Fruit fly (Drosophila melanogaster): Measurements from ENCODE around the gene ctp.

Gene ctp

DNA sequence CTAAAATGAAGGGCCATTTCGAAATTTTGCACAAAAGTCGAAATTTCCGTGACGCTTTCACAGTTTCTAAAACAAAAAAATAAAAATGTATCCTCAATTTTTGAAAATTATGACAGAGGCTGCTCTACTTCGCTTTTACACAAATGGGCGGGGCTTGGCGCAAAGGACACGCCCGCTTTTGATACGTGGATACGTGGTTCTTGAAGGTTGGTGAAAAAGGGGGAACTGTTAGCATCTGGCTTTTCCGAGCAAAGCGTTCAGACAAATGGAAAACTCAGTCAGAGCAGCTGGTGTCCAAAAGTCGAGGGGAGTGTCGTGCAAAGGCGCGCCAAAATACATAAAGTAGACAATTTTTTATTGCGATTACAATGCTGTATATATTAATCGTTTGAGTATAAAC is 42.8 kb upstream of the ctp start, which contains the start of gene CG3062:
Gene CG3062 (minus strand): TSS at position 101 of the 400 bp plus-strand sequence.
- TF ChIP-seq dmrt93B (GFP tag; optimal IDR thresholded peaks at IDR 0.05) (no peak), Myc (optimal IDR thresholded peaks at IDR 0.05) (no peak), woc (GFP tag; optimal IDR thresholded peaks at IDR 0.05) (no peak), pan (optimal IDR thresholded peaks at IDR 0.05) (no peak), br (GFP tag; optimal IDR thresholded peaks at IDR 0.05) (no peak), psq (GFP tag; optimal IDR thresholded peaks at IDR 0.05) (no peak)

DNA sequence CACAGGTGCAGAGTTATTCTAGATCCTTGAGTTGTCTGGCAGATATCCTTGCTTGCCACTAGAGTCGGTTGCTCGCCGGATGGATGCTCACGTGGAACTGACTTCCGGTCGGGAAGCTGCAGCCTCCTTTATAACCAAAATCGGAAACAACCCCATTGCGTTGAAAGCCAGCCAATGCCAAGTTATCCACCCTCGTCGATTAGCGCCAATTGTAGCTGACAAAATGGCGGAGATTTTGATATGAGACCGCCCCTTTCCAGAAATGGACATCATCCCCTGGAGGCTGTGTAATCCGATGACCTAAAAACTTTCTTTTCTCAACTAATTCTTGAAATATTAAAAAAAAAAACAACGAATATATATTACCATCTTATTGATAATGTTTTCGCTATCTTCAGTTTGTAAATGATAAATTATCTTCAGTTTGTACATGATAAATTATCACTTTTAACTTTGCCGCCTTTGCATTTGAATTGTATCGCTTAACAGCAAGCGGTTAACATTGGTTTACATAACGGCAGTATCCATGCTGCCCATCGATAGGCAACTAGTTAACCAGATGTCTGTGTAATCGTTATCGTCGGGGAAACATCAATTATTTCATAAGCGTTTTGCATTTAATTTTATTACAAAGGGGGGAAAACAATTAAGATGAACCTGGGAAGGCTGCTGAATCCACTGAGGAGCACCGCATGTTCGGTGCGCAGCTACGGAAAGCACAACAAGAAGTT is 40.1 kb upstream of the ctp start, which contains the start of the genes HLH4C and mRpL30:
Gene HLH4C (minus strand): TSS at position 99 of the 731 bp plus-strand sequence.
Gene mRpL30 (plus strand): TSS at position 556 of the 731 bp plus-strand sequence.
- no peak for TF ChIP-seq Hr78 (GFP tag; optimal IDR thresholded peaks at IDR 0.05)
- no peak for TF ChIP-seq h (GFP tag; optimal IDR thresholded peaks at IDR 0.05)
- TF ChIP-seq Vsx2 (GFP tag; optimal IDR thresholded peaks at IDR 0.05; ENCODE audit: partially characterized antibody), result no peak
- TF ChIP-seq lola (GFP tag; optimal IDR thresholded peaks at IDR 0.05), result no peak
- TF ChIP-seq tai (GFP tag; optimal IDR thresholded peaks at IDR 0.05), result no peak
- TF ChIP-seq psq (GFP tag; optimal IDR thresholded peaks at IDR 0.05), result no peak
- no peak for TF ChIP-seq fru (GFP tag; optimal IDR thresholded peaks at IDR 0.05)

DNA sequence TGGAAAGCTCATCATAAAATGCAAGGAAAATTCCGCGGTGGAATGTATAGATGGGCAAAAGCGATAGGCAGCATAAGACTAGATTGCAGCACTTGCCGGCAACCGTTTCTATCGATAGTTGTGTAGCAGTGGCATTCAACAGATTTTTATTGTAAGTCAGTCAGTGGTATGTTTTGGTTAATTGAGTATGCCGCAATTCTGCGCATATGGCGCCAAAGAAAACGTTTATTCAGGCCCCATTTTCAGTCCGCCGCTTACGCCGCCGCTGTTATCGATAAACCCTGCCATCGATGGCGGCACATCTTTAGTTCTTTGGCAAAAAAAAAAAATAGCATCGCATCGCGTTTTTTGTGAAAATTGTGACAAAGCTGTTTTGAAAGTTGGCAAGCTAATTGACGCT is 37.8 kb upstream of the ctp start, which contains the start of the genes Cbp80 and Torsin:
Gene Cbp80 (plus strand): TSS at position 265 of the 400 bp plus-strand sequence.
Gene Torsin (minus strand): TSS at position 282 of the 400 bp plus-strand sequence.
- no peak for TF ChIP-seq Mio (GFP tag; optimal IDR thresholded peaks at IDR 0.05)
- peak; percentile 54 for TF ChIP-seq rgr (GFP tag; optimal IDR thresholded peaks at IDR 0.05)

DNA sequence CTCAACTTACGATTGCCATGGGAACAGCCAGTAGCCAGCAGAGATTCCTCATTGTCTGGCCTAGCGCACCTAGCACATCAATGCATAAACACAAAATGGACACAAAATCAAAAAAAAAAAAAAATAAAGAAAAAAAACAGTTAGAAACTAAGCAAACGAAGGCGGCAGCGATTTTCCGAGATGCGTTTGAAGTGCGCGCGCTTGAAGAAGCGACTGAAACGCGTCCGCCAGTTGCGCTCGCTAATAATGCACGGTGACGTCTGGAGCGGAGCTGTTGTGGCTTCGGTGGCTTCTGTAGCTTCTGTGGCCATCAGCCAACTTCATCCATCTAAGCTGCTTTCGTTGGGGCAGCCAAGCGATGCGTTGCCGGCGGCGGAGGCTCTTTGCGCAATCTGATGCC is 33.2 kb upstream of the ctp start, which contains the start of gene CG15473:
Gene CG15473 (minus strand): TSS at position 101 of the 400 bp plus-strand sequence.
- TF ChIP-seq Rel (GFP tag; optimal IDR thresholded peaks at IDR 0.05), result no peak
- TF ChIP-seq Rel (tag; optimal IDR thresholded peaks at IDR 0.05), result no peak
- TF ChIP-seq sage (GFP tag; optimal IDR thresholded peaks at IDR 0.05), result no peak
- no peak for TF ChIP-seq dmrt93B (GFP tag; optimal IDR thresholded peaks at IDR 0.05)
- no peak for TF ChIP-seq rgr (GFP tag; optimal IDR thresholded peaks at IDR 0.05)
- no peak for TF ChIP-seq Mio (GFP tag; optimal IDR thresholded peaks at IDR 0.05)
- TF ChIP-seq fru (GFP tag; optimal IDR thresholded peaks at IDR 0.05), result no peak

DNA sequence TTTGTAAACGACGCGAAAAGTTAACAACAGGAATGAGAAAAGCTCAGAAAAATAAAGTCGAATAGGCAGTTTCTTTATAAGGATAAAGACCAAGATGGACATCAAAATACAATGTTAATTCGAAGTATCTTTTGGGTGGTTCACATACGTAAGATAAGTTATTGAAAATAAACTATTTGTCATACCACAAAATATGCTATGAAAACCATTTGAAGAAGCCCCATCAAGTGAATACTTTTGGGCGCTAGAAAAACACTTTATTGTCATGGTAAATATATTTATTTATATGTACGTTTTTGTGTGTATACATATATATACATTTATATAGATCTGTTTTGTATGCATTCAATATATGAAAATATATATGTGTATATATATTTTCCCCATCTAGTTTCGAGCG is 29.7 kb upstream of the ctp start:
- peak; percentile 39 for TF ChIP-seq N (GFP tag; optimal IDR thresholded peaks at IDR 0.05)
- TF ChIP-seq Myc (optimal IDR thresholded peaks at IDR 0.05), result peak; percentile 76
- no peak for TF ChIP-seq Mio (GFP tag; optimal IDR thresholded peaks at IDR 0.05)

DNA sequence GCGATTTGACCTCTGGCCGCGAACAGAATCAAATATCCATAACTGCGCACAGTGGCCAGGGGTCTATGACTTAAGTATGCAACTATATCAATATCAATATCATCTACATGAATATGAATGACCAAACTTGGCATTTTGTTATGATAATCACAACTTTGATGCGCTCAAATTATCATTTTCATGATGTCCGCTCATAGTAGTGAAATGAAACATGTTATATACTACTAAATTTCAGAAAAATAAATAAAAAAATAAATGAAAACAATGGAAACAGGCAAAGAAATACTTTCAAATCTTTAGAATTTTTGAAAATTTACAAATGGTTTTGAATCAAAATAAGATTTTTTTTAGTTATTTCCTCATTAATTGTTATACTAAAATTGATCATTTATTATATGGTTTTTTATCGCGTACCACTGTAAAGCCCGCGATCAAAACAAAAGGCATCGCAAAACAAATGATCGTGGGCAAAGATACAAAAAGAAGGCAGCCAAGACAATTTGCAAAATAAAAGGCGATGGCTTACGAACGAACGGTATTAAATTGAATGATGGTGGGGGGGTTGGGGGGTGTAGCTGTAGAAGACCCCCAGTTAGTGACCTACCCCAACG is 26.9 kb upstream of the ctp start:
- TF ChIP-seq psq (GFP tag; optimal IDR thresholded peaks at IDR 0.05), result peak; percentile 47
- TF ChIP-seq lola (GFP tag; optimal IDR thresholded peaks at IDR 0.05), result no peak

DNA sequence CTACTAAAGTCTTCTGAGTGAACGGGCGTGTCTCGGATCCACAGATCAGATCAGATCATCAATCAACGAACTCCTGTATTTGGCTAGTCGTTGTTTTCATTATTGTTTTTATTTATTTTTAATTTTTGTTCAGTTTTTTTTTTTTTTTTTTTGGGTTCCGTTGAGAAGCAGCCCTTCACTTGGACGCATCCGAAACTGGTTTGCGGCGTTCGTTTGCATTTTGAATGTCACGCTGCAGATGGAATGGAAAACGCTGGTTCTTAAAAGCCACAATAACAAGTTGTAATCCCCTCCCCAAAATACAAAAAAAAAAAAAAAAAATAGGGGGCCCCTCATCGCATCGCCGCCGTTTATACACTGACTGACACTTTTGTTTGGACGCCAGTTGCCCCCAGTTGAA is 23.5 kb upstream of the ctp start:
- TF ChIP-seq jim (GFP tag; optimal IDR thresholded peaks at IDR 0.05) (no peak), br (GFP tag; optimal IDR thresholded peaks at IDR 0.05) (no peak), OdsH (GFP tag; optimal IDR thresholded peaks at IDR 0.05) (no peak), Jra (GFP tag; optimal IDR thresholded peaks at IDR 0.05) (no peak), Hr83 (GFP tag; optimal IDR thresholded peaks at IDR 0.05; ENCODE audit: poor library complexity, severe bottlenecking) (no peak), Myc (optimal IDR thresholded peaks at IDR 0.05) (no peak), Mio (GFP tag; optimal IDR thresholded peaks at IDR 0.05) (no peak), Sp1 (GFP tag; optimal IDR thresholded peaks at IDR 0.05) (no peak), fru (GFP tag; optimal IDR thresholded peaks at IDR 0.05) (no peak), dmrt93B (GFP tag; optimal IDR thresholded peaks at IDR 0.05) (no peak), tai (GFP tag; optimal IDR thresholded peaks at IDR 0.05) (no peak), dsf (GFP tag; optimal IDR thresholded peaks at IDR 0.05; ENCODE audit: borderline replicate concordance) (no peak), CrebA (GFP tag; optimal IDR thresholded peaks at IDR 0.05; ENCODE audit: borderline replicate concordance) (no peak)
